Worm (Caenorhabditis elegans) whole organism, midembryonic: ENCODE measurements around the gene elo-2.
A peak's percentile ranks its signal among the peaks of the same experiment; 100 is the strongest.

ENCODE experiments used
- T22C8.4 ChIP-seq: fragments of 200-800 bp; sonication (Bioruptor generic); IDR thresholded peaks from 2 replicates; pipeline ENCODE4 v1.3.6; 2022; ENCODE audit warnings: missing genetic modification characterization, missing compliant biosample characterization
- cog-1 ChIP-seq: sonication (generic microtip); optimal IDR thresholded peaks from 2 replicates; lab custom pipeline; 2016; ENCODE audit warnings: missing genetic modification characterization, missing compliant biosample characterization
- flt-1 ChIP-seq: fragments of 200-800 bp; sonication (Bioruptor generic); IDR thresholded peaks from 2 replicates; pipeline ENCODE4 v1.3.6; 2022; ENCODE audit warnings: missing genetic modification characterization, missing compliant biosample characterization
- klf-2 ChIP-seq: fragments of 200-800 bp; sonication (Bioruptor generic); conservative IDR thresholded peaks from 2 replicates; pipeline ENCODE4 v1.3.6; 2022; ENCODE audit warnings: missing genetic modification reagents, missing genetic modification characterization, missing compliant biosample characterization
- med-1 ChIP-seq: sonication (generic microtip); optimal IDR thresholded peaks from 2 replicates; lab custom pipeline; 2017; ENCODE audit warnings: missing genetic modification characterization, mild to moderate bottlenecking, missing compliant biosample characterization, antibody characterized with exemption, missing genetic modification reagents; ENCODE audit not compliant: insufficient read depth
- ref-1 ChIP-seq: fragments of 200-800 bp; sonication (Bioruptor generic); conservative IDR thresholded peaks from 2 replicates; pipeline ENCODE4 v1.3.6; 2022; ENCODE audit warnings: missing genetic modification reagents, missing genetic modification characterization, missing compliant biosample characterization
- tab-1 ChIP-seq: fragments of 200-800 bp; sonication (Bioruptor generic); IDR thresholded peaks from 2 replicates; pipeline ENCODE4 v1.3.6; 2022; ENCODE audit warnings: missing genetic modification characterization, missing compliant biosample characterization
- ztf-23 ChIP-seq: fragments of 200-800 bp; sonication (Bioruptor generic); IDR thresholded peaks from 2 replicates; pipeline ENCODE4 v1.3.6; 2022; ENCODE audit warnings: missing genetic modification reagents, missing genetic modification characterization, missing compliant biosample characterization
- ztf-29 ChIP-seq: fragments of 200-800 bp; sonication (Bioruptor generic); IDR thresholded peaks from 2 replicates; pipeline ENCODE4 v1.3.6; 2022; ENCODE audit warnings: missing genetic modification reagents, missing genetic modification characterization, missing compliant biosample characterization

The elo-2 gene

ce11 chrIV:17467325-17467724 is at the start of gene elo-2:
TSS of gene elo-2 (minus strand) at chrIV:17467408.
- TF ChIP-seq ztf-29 (no peak), cog-1 (no peak), med-1 (GFP tag; lab: Kevin White, UChicago) (no peak), T22C8.4 (GFP tag; lab: Robert Waterston, UW) (no peak), flt-1 (GFP tag; lab: Robert Waterston, UW) (no peak), ref-1 (GFP tag; lab: Robert Waterston, UW) (no peak), tab-1 (GFP tag; lab: Robert Waterston, UW) (no peak), klf-2 (no peak), ztf-23 (GFP tag; lab: Robert Waterston, UW) (no peak)

DNA sequence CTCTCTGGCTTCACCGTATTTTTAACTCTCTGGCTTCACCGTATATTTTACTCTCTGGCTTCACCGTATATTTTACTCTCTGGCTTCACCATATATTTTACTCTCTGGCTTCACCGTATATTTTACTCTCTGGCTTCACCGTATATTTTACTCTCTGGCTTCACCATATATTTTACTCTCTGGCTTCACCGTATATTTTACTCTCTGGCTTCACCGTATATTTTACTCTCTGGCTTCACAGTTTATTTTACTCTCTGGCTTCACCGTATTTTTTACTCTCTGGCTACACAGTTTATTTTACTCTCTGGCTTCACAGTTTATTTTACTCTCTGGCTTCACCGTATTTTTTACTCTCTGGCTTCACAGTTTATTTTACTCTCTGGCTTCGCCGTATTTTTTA is 25.5 kb upstream of the elo-2 start:
- TF ChIP-seq klf-2: 0 out of 2 replicates have a peak, but pooled peaks have one; percentile 10

- TF ChIP-seq flt-1 (GFP tag; lab: Robert Waterston, UW) (no peak), tab-1 (GFP tag; lab: Robert Waterston, UW) (no peak)
Observed at ce11 chrIV:17490679-17491078, 23.5 kb upstream of the elo-2 start, which contains the start of gene nas-6. TSS of gene nas-6 (minus strand) at chrIV:17490779.

DNA sequence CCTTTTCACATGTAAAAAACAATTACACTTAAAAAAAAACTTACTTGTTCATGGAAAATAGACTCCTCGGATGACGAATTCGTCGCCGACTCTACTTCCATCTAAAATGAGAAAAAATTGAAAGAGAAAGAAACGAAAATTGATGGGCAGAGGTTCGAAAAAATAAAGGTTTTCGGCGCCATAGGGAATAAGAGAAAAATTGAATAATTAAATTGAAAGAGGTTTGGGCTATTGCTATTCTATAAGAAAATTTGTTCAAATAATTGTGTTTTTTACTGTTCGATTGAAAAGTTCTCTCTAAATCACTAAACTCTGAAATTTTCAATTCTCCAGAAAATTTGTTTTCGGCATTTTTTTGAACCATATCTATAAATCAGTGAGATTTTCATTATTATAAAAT is 16.0 kb upstream of the elo-2 start, which contains the start of gene rabr-2:
Gene rabr-2, minus strand, starts transcription at position 101 of the 400 bp plus-strand sequence.
- TF ChIP-seq klf-2 (no peak), ref-1 (GFP tag; lab: Robert Waterston, UW) (no peak), flt-1 (GFP tag; lab: Robert Waterston, UW) (no peak)

DNA sequence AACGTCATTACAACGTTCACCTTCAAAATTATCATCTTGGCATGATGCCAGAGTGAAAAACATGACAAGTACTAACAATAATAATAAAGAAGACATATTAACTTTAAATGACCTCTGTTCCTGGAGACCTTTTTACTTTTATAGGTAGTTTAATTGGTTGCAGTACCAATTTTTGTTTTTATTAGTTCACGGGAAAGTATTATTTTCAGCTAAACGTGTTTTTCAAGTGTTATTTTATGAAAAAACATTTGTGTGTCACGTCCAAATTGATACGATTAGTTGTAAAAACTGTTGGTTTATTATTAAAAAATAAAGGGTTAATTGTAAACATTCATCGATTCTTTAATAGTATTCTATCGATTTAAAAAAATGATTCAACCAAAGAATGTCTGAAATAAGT is 8.5 kb upstream of the elo-2 start, which contains the start of gene grl-24:
Gene grl-24, minus strand, starts transcription at position 101 of the 400 bp plus-strand sequence.
- TF ChIP-seq tab-1 (GFP tag; lab: Robert Waterston, UW) (no peak), med-1 (GFP tag; lab: Kevin White, UChicago) (no peak), T22C8.4 (GFP tag; lab: Robert Waterston, UW) (no peak), klf-2 (no peak), ref-1 (GFP tag; lab: Robert Waterston, UW) (no peak), flt-1 (GFP tag; lab: Robert Waterston, UW) (no peak), ztf-23 (GFP tag; lab: Robert Waterston, UW) (no peak), cog-1 (no peak), ztf-29 (no peak)

DNA sequence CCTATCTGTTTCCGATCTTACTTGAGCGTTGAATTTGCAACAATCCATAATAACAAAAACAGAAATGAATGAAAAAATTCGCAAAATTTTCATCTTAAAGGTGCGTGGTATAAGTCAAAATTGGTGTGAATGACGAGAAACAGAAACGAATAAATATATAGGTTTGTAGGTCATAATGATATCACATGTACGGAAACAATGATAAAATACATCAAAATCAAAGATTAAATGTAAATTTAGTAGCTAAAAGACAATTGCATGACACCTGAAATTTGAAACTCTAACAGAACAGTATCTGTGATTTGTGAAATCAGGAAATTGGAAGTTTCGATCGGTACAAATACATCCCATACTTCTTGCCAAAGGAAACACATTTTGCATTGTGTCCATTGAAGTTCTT is 8.0 kb upstream of the elo-2 start, which contains the start of gene F11E6.9:
Gene F11E6.9, minus strand, starts transcription at position 101 of the 400 bp plus-strand sequence.
- no peak for TF ChIP-seq klf-2
- no peak for TF ChIP-seq flt-1 (GFP tag; lab: Robert Waterston, UW)
- no peak for TF ChIP-seq med-1 (GFP tag; lab: Kevin White, UChicago)
- TF ChIP-seq ref-1 (GFP tag; lab: Robert Waterston, UW): no peak
- no peak for TF ChIP-seq ztf-29
- no peak for TF ChIP-seq tab-1 (GFP tag; lab: Robert Waterston, UW)
- TF ChIP-seq cog-1: no peak
- no peak for TF ChIP-seq T22C8.4 (GFP tag; lab: Robert Waterston, UW)
- no peak for TF ChIP-seq ztf-23 (GFP tag; lab: Robert Waterston, UW)

- no peak for TF ChIP-seq flt-1 (GFP tag; lab: Robert Waterston, UW)
- TF ChIP-seq ztf-29: no peak
- TF ChIP-seq T22C8.4 (GFP tag; lab: Robert Waterston, UW): no peak
- TF ChIP-seq ztf-23 (GFP tag; lab: Robert Waterston, UW): no peak
- TF ChIP-seq cog-1: no peak
- no peak for TF ChIP-seq klf-2
- TF ChIP-seq med-1 (GFP tag; lab: Kevin White, UChicago): no peak
- no peak for TF ChIP-seq ref-1 (GFP tag; lab: Robert Waterston, UW)
- no peak for TF ChIP-seq tab-1 (GFP tag; lab: Robert Waterston, UW)
Observed at ce11 chrIV:17474047-17474446, 6.8 kb upstream of the elo-2 start.

- no peak for TF ChIP-seq flt-1 (GFP tag; lab: Robert Waterston, UW)
- no peak for TF ChIP-seq cog-1
- TF ChIP-seq tab-1 (GFP tag; lab: Robert Waterston, UW): no peak
- TF ChIP-seq ztf-23 (GFP tag; lab: Robert Waterston, UW): no peak
- TF ChIP-seq klf-2: no peak
- TF ChIP-seq ztf-29: no peak
- no peak for TF ChIP-seq ref-1 (GFP tag; lab: Robert Waterston, UW)
- no peak for TF ChIP-seq T22C8.4 (GFP tag; lab: Robert Waterston, UW)
- no peak for TF ChIP-seq med-1 (GFP tag; lab: Kevin White, UChicago)
Observed at ce11 chrIV:17473034-17473433, 5.8 kb upstream of the elo-2 start, which contains the start of gene gba-3. TSS of gene gba-3 (plus strand) at chrIV:17473334.

DNA sequence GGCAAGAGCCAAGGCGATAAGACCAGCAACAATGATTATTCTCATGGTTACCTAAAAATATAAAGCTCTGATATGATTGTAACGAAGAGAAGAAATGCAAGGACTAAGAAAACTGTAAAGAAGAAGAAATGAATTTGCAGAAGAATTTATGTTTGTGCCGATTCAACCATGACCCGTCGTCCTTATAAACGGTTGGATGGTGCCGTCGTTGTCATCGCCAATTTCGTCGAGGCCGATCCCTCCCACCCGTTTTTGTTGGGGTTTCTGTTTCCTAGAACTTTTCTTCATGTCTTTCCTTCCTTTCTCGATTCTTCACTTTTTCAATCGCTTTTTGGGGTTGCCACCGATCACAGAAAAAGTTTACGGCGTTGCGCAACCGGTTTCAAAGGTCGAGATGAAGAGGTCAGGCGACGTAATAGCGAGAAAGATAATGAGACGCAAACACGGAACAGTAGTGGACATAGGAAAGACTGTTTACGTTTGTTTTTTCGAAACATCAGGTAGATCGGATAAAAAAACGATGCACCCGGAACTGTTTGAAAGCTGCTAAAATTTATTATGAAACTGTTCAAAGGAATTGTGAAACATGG is 4.8 kb upstream of the elo-2 start, which contains the start of gene epic-1:
Gene epic-1, minus strand, starts transcription at position 51 of the 590 bp plus-strand sequence.
- TF ChIP-seq cog-1: no peak
- TF ChIP-seq klf-2: no peak
- no peak for TF ChIP-seq flt-1 (GFP tag; lab: Robert Waterston, UW)
- no peak for TF ChIP-seq ztf-23 (GFP tag; lab: Robert Waterston, UW)
- TF ChIP-seq ztf-29: no peak
- TF ChIP-seq tab-1 (GFP tag; lab: Robert Waterston, UW): no peak
- no peak for TF ChIP-seq ref-1 (GFP tag; lab: Robert Waterston, UW)
- no peak for TF ChIP-seq T22C8.4 (GFP tag; lab: Robert Waterston, UW)
- TF ChIP-seq med-1 (GFP tag; lab: Kevin White, UChicago): no peak

ce11 chrIV:17470096-17470602 is 2.9 kb upstream of the elo-2 start, which contains the start of gene F11E6.4:
TSS of gene F11E6.4 (minus strand) at chrIV:17470354.
- TF ChIP-seq T22C8.4 (GFP tag; lab: Robert Waterston, UW) (no peak), flt-1 (GFP tag; lab: Robert Waterston, UW) (no peak)
